Worm (Caenorhabditis elegans) whole organism, L3 larva: ENCODE measurements around the gene lsm-3.

ENCODE experiments used
- ama-1 ChIP-seq: fragments of 150-350 bp; optimal IDR thresholded peaks from 2 replicates; lab custom pipeline; 2018
- ceh-28 ChIP-seq: fragments of 150-350 bp; optimal IDR thresholded peaks from 2 replicates; lab custom pipeline; 2014; ENCODE audit warnings: missing biosample characterization, missing genetic modification reagents, missing genetic modification characterization
- ceh-82 ChIP-seq: fragments of 150-350 bp; optimal IDR thresholded peaks from 2 replicates; lab custom pipeline; 2014; ENCODE audit warnings: missing biosample characterization, missing genetic modification characterization
- egl-27 ChIP-seq: sonication (generic microtip); optimal IDR thresholded peaks from 4 replicates; lab custom pipeline; 2017; ENCODE audit warnings: missing biosample characterization, missing genetic modification reagents, missing genetic modification characterization
- elt-2 ChIP-seq: sonication (generic microtip); optimal IDR thresholded peaks from 2 replicates; lab custom pipeline; 2016; ENCODE audit warnings: missing genetic modification reagents, mild to moderate bottlenecking, missing genetic modification characterization, missing compliant biosample characterization
- fkh-10 ChIP-seq: sonication (generic microtip); optimal IDR thresholded peaks from 2 replicates; lab custom pipeline; 2017; ENCODE audit warnings: missing biosample characterization, missing genetic modification reagents, missing genetic modification characterization
- fkh-2 ChIP-seq: fragments of 150-350 bp; optimal IDR thresholded peaks from 2 replicates; lab custom pipeline; 2014; ENCODE audit warnings: missing biosample characterization, missing genetic modification reagents, missing genetic modification characterization
- fos-1 ChIP-seq: fragments of 150-350 bp; optimal IDR thresholded peaks from 2 replicates; lab custom pipeline; 2014; ENCODE audit warnings: missing biosample characterization, missing genetic modification characterization
- hmg-11 ChIP-seq: sonication (generic microtip); optimal IDR thresholded peaks from 2 replicates; lab custom pipeline; 2016; ENCODE audit warnings: missing genetic modification characterization, missing compliant biosample characterization
- jun-1 ChIP-seq: fragments of 150-350 bp; optimal IDR thresholded peaks from 2 replicates; lab custom pipeline; 2014; ENCODE audit warnings: missing biosample characterization, missing genetic modification reagents, missing genetic modification characterization
- lin-15B ChIP-seq: fragments of 150-350 bp; optimal IDR thresholded peaks from 2 replicates; lab custom pipeline; 2014; ENCODE audit warnings: missing biosample characterization, missing genetic modification characterization
- lin-39 ChIP-seq: fragments of 150-350 bp; optimal IDR thresholded peaks from 2 replicates; lab custom pipeline; 2018; ENCODE audit warnings: missing biosample characterization, missing genetic modification reagents, missing genetic modification characterization
- lsy-12 ChIP-seq: sonication (generic microtip); optimal IDR thresholded peaks from 2 replicates; lab custom pipeline; 2016; ENCODE audit warnings: mild to moderate bottlenecking, missing genetic modification characterization, missing compliant biosample characterization
- mdl-1 ChIP-seq: fragments of 150-350 bp; optimal IDR thresholded peaks from 2 replicates; lab custom pipeline; 2014; ENCODE audit warnings: missing biosample characterization, missing genetic modification characterization
- mml-1 ChIP-seq: fragments of 150-350 bp; sonication (generic microtip); optimal IDR thresholded peaks from 3 replicates; lab custom pipeline; 2014; ENCODE audit warnings: missing biosample characterization, missing genetic modification characterization
- nfya-1 ChIP-seq: sonication (generic microtip); optimal IDR thresholded peaks from 2 replicates; lab custom pipeline; 2017; ENCODE audit warnings: missing genetic modification characterization, mild to moderate bottlenecking, missing compliant biosample characterization, antibody characterized with exemption, moderate library complexity; ENCODE audit not compliant: insufficient read depth
- nhr-11 ChIP-seq: fragments of 150-350 bp; optimal IDR thresholded peaks from 2 replicates; lab custom pipeline; 2014; ENCODE audit warnings: missing biosample characterization, missing genetic modification characterization
- nhr-23 ChIP-seq: fragments of 150-350 bp; optimal IDR thresholded peaks from 2 replicates; lab custom pipeline; 2014; ENCODE audit warnings: missing biosample characterization, missing genetic modification reagents, missing genetic modification characterization
- nhr-237 ChIP-seq: fragments of 150-350 bp; optimal IDR thresholded peaks from 2 replicates; lab custom pipeline; 2014; ENCODE audit warnings: missing biosample characterization, missing genetic modification characterization
- nhr-25 ChIP-seq: sonication (generic microtip); optimal IDR thresholded peaks from 2 replicates; lab custom pipeline; 2017; ENCODE audit warnings: missing biosample characterization, missing genetic modification characterization
- nhr-43 ChIP-seq: sonication (generic microtip); optimal IDR thresholded peaks from 2 replicates; lab custom pipeline; 2016; ENCODE audit warnings: mild to moderate bottlenecking, missing genetic modification characterization, missing compliant biosample characterization; ENCODE audit not compliant: poor library complexity, severe bottlenecking
- nhr-67 ChIP-seq: fragments of 150-350 bp; optimal IDR thresholded peaks from 2 replicates; lab custom pipeline; 2014; ENCODE audit warnings: missing biosample characterization, missing genetic modification characterization
- pha-4 ChIP-seq: fragments of 150-350 bp; optimal IDR thresholded peaks from 2 replicates; lab custom pipeline; 2014; ENCODE audit warnings: missing biosample characterization, missing genetic modification reagents, missing genetic modification characterization
- pqm-1 ChIP-seq: fragments of 150-350 bp; optimal IDR thresholded peaks from 2 replicates; lab custom pipeline; 2017; ENCODE audit warnings: missing biosample characterization, missing genetic modification characterization, inconsistent platforms
- sea-2 ChIP-seq: fragments of 150-350 bp; sonication (generic microtip); optimal IDR thresholded peaks from 4 replicates; lab custom pipeline; 2014; ENCODE audit warnings: missing biosample characterization, missing genetic modification reagents, missing genetic modification characterization
- snpc-4 ChIP-seq: fragments of 150-350 bp; optimal IDR thresholded peaks from 2 replicates; lab custom pipeline; 2014; ENCODE audit warnings: missing biosample characterization, missing genetic modification characterization
- tbx-2 ChIP-seq: sonication (generic microtip); optimal IDR thresholded peaks from 2 replicates; lab custom pipeline; 2016; ENCODE audit warnings: mild to moderate bottlenecking, missing genetic modification characterization, missing compliant biosample characterization
- unc-62 ChIP-seq: fragments of 150-350 bp; sonication (generic microtip); optimal IDR thresholded peaks from 4 replicates; lab custom pipeline; 2014; ENCODE audit warnings: missing biosample characterization, missing genetic modification reagents, missing genetic modification characterization
- ztf-11 ChIP-seq: fragments of 150-350 bp; optimal IDR thresholded peaks from 2 replicates; lab custom pipeline; 2014; ENCODE audit warnings: missing biosample characterization, missing genetic modification characterization
- ztf-4 ChIP-seq: fragments of 150-350 bp; optimal IDR thresholded peaks from 2 replicates; lab custom pipeline; 2014; ENCODE audit warnings: missing biosample characterization, missing genetic modification characterization

lsm-3 gene

ce11 chrIV:13398728-13399127, 11.7 kb downstream of the lsm-3 start, which contains the start of gene Y62E10A.13:
TSS of gene Y62E10A.13 (minus strand) at chrIV:13399053.
- TF ChIP-seq ztf-11 (tag; lab: Kevin White, UChicago) = no peak
- no peak for TF ChIP-seq nhr-237 (tag; lab: Kevin White, UChicago)
- TF ChIP-seq jun-1 (tag; lab: Kevin White, UChicago) = no peak
- no peak for TF ChIP-seq nhr-23 (tag; lab: Kevin White, UChicago)
- TF ChIP-seq elt-2 (tag; lab: Kevin White, UChicago) = no peak
- TF ChIP-seq, all 47 proteins: peak for 0

- no peak for TF ChIP-seq ztf-11 (tag; lab: Kevin White, UChicago)
- TF ChIP-seq fkh-10 = no peak
- no peak for TF ChIP-seq nhr-67 (tag; lab: Kevin White, UChicago)
- no peak for TF ChIP-seq lin-15B (tag; lab: Kevin White, UChicago)
- TF ChIP-seq mdl-1 (tag; lab: Kevin White, UChicago) = no peak
- TF ChIP-seq nhr-11 = no peak
- TF ChIP-seq nfya-1 (tag; lab: Kevin White, UChicago) = no peak
- no peak for TF ChIP-seq fos-1 (tag; lab: Kevin White, UChicago)
- TF ChIP-seq tbx-2 (tag; lab: Kevin White, UChicago) = no peak
- no peak for TF ChIP-seq ztf-4 (tag; lab: Kevin White, UChicago)
- no peak for TF ChIP-seq lin-39 (tag; lab: Kevin White, UChicago)
- TF ChIP-seq ceh-28 (tag; lab: Kevin White, UChicago) = no peak
- TF ChIP-seq unc-62 (GFP tag; lab: Kevin White, UChicago) = no peak
- TF ChIP-seq ama-1 (lab: Kevin White, UChicago) = no peak
Observed at ce11 chrIV:13400456-13401364, 13.7 kb downstream of the lsm-3 start, which contains the start of the genes memi-2 and cyp-31A5. TSS of gene memi-2 (minus strand) at chrIV:13400506. TSS of gene cyp-31A5 (plus strand) at chrIV:13401289.

ce11 chrIV:13408018-13408417, 21.0 kb downstream of the lsm-3 start, which contains the start of gene Y62E10A.19:
TSS of gene Y62E10A.19 (minus strand) at chrIV:13408306.
- TF ChIP-seq ceh-82 (no peak), hmg-11 (no peak), fos-1 (tag; lab: Kevin White, UChicago) (no peak), lsy-12 (tag; lab: Kevin White, UChicago) (no peak), snpc-4 (tag; lab: Kevin White, UChicago) (no peak), nhr-25 (tag; lab: Kevin White, UChicago) (peak; percentile 30)

ce11 chrIV:13412845-13413383, 25.9 kb downstream of the lsm-3 start, which contains the start of gene gcl-1:
TSS of gene gcl-1 (minus strand) at chrIV:13412895.
- TF ChIP-seq elt-2 (tag; lab: Kevin White, UChicago) = peak; percentile 5
- no peak for TF ChIP-seq ceh-28 (tag; lab: Kevin White, UChicago)
- TF ChIP-seq lin-15B (tag; lab: Kevin White, UChicago) = no peak
- TF ChIP-seq pha-4 (tag; lab: Kevin White, UChicago) = peak; percentile 62
- no peak for TF ChIP-seq pqm-1
- TF ChIP-seq snpc-4 (tag; lab: Kevin White, UChicago) = peak; percentile 25
- TF ChIP-seq hmg-11 = peak; percentile 50
- TF ChIP-seq egl-27 = no peak
- TF ChIP-seq, all 47 proteins: peak for 4

ce11 chrIV:13415739-13416271, 28.8 kb downstream of the lsm-3 start, which contains the start of the genes pik-1 and aptf-2:
TSS of gene pik-1 (plus strand) at chrIV:13416041.
TSS of gene aptf-2 (minus strand) at chrIV:13416051.
- TF ChIP-seq nhr-43 (no peak), egl-27 (no peak), hmg-11 (peak; percentile 8), lin-39 (tag; lab: Kevin White, UChicago) (no peak), ceh-28 (tag; lab: Kevin White, UChicago) (no peak), fkh-10 (no peak), pha-4 (tag; lab: Kevin White, UChicago) (peak; percentile 47), sea-2 (GFP tag; lab: Kevin White, UChicago) (no peak), fkh-2 (tag; lab: Kevin White, UChicago) (no peak), mml-1 (no peak), tbx-2 (tag; lab: Kevin White, UChicago) (no peak)
